Worm (Caenorhabditis elegans) whole organism, midembryonic: ENCODE data around the gene F48F7.3.

Experiments
- T22C8.4 ChIP-seq: fragments of 200-800 bp; sonication (Bioruptor generic); IDR thresholded peaks from 2 replicates; pipeline ENCODE4 v1.3.6; 2022; ENCODE audit warnings: missing genetic modification characterization, missing compliant biosample characterization
- flt-1 ChIP-seq: fragments of 200-800 bp; sonication (Bioruptor generic); IDR thresholded peaks from 2 replicates; pipeline ENCODE4 v1.3.6; 2022; ENCODE audit warnings: missing genetic modification characterization, missing compliant biosample characterization
- klf-2 ChIP-seq: fragments of 200-800 bp; sonication (Bioruptor generic); conservative IDR thresholded peaks from 2 replicates; pipeline ENCODE4 v1.3.6; 2022; ENCODE audit warnings: missing genetic modification reagents, missing genetic modification characterization, missing compliant biosample characterization
- med-1 ChIP-seq: sonication (generic microtip); optimal IDR thresholded peaks from 2 replicates; lab custom pipeline; 2017; ENCODE audit warnings: missing genetic modification characterization, mild to moderate bottlenecking, missing compliant biosample characterization, antibody characterized with exemption, missing genetic modification reagents; ENCODE audit not compliant: insufficient read depth
- ref-1 ChIP-seq: fragments of 200-800 bp; sonication (Bioruptor generic); conservative IDR thresholded peaks from 2 replicates; pipeline ENCODE4 v1.3.6; 2022; ENCODE audit warnings: missing genetic modification reagents, missing genetic modification characterization, missing compliant biosample characterization
- tab-1 ChIP-seq: fragments of 200-800 bp; sonication (Bioruptor generic); IDR thresholded peaks from 2 replicates; pipeline ENCODE4 v1.3.6; 2022; ENCODE audit warnings: missing genetic modification characterization, missing compliant biosample characterization
- ztf-23 ChIP-seq: fragments of 200-800 bp; sonication (Bioruptor generic); IDR thresholded peaks from 2 replicates; pipeline ENCODE4 v1.3.6; 2022; ENCODE audit warnings: missing genetic modification reagents, missing genetic modification characterization, missing compliant biosample characterization
- ztf-29 ChIP-seq: fragments of 200-800 bp; sonication (Bioruptor generic); IDR thresholded peaks from 2 replicates; pipeline ENCODE4 v1.3.6; 2022; ENCODE audit warnings: missing genetic modification reagents, missing genetic modification characterization, missing compliant biosample characterization

DNA sequence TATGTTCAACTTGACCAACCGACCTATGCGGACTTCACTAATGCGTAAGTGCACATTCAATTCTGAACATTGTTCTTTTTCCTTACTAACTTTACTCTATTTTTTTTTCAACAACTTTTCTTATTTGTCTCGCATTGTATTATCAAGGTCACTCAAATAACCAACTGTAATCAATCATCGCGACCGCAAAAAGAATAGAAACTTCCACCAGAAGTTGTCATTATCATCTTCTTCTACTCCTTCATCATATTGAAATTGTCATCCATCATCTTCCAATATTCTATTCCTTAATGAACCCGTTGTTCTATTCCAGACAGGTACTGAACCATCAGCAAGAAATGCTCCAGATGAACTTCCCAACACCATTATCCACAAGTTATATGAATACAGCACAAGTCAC is 23.9 kb upstream of the F48F7.3 start:
- TF ChIP-seq klf-2 (GFP tag; lab: Robert Waterston, UW) (no peak), ztf-29 (no peak), T22C8.4 (no peak), ztf-23 (GFP tag; lab: Robert Waterston, UW) (no peak), ref-1 (no peak), flt-1 (no peak), tab-1 (GFP tag; lab: Robert Waterston, UW) (no peak), med-1 (GFP tag; lab: Kevin White, UChicago) (no peak)
